Fruit fly (Drosophila melanogaster): ENCODE results near the gene CCT6.

Gene CCT6

DNA sequence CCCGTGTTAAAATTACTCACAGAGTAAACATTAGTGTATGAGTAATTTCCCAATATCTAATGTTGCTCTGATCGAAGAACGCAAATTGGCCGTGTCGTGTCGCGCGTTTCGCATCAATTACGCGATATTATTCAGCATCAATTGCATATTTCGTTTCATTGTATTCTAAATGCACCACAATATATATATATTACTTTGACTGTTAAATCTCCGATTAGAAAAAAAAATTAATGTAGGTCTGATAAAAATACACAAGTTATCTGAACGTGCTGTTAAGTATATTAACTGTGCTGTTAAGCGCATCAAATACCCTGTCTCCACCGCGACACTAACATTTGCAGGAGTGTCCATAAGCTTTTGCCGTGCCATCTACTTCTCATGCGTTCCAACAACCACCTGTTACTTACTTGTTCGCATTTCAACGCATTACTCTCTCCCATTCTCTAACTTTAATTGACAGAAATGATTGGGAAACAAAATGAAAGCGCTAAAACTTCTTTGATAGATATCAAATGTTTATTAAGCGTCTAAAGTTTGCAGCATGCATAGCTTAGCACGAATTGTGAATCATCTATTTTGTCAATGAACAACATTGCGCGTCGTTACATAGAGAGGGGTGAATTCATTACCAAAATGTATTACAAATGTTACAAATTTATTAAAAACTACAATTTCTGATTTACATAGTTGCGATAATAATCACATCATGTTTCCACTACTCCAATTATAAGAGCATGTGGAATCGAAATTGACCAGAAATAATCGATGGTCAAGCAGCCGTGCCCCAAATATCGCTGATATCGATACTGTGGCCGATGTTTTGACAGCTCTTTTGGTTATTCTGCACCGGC, 14.2 kb downstream of the CCT6 start, which contains the start of the genes Graf and mRpL3 (continued):
- TF ChIP-seq z (GFP tag; IDR thresholded peaks at IDR 0.05) (no peak), HLH4C (GFP tag; IDR thresholded peaks at IDR 0.05; ENCODE audit: partially characterized antibody) (peak; percentile 91), CG31388 (GFP tag; optimal IDR thresholded peaks at IDR 0.05) (no peak), CG3838 (GFP tag; optimal IDR thresholded peaks at IDR 0.05) (no peak), pb (GFP tag; optimal IDR thresholded peaks at IDR 0.05) (no peak), D19A (tag; optimal IDR thresholded peaks at IDR 0.05) (no peak), CG11398 (GFP tag; optimal IDR thresholded peaks at IDR 0.05) (no peak), HmgD (GFP tag; optimal IDR thresholded peaks at IDR 0.05) (no peak), CG2199 (GFP tag; IDR thresholded peaks at IDR 0.05) (no peak), Side (GFP tag; optimal IDR thresholded peaks at IDR 0.05) (no peak), CG2678 (tag; optimal IDR thresholded peaks at IDR 0.05) (no peak), fd102C (GFP tag; optimal IDR thresholded peaks at IDR 0.05) (no peak), CG18262 (tag; optimal IDR thresholded peaks at IDR 0.05) (no peak), Bgb (GFP tag; IDR thresholded peaks at IDR 0.05; ENCODE audit: partially characterized antibody) (peak; percentile 93), rib (GFP tag; IDR thresholded peaks at IDR 0.05) (no peak), fd3F (GFP tag; optimal IDR thresholded peaks at IDR 0.05) (no peak), CG2129 (GFP tag; IDR thresholded peaks at IDR 0.05; ENCODE audit: partially characterized antibody) (peak; percentile 81), dmrt11E (tag; optimal IDR thresholded peaks at IDR 0.05) (no peak), CG32767 (GFP tag; IDR thresholded peaks at IDR 0.05) (no peak), tgo (GFP tag; IDR thresholded peaks at IDR 0.05) (no peak), sens (GFP tag) (peak; percentile 58), CTCF (GFP tag; optimal IDR thresholded peaks at IDR 0.05) (no peak), Mes4 (GFP tag; optimal IDR thresholded peaks at IDR 0.05) (no peak), CG2116 (GFP tag; optimal IDR thresholded peaks at IDR 0.05) (peak; percentile 47), CG17802 (tag; optimal IDR thresholded peaks at IDR 0.05) (peak; percentile 74), lilli (GFP tag; optimal IDR thresholded peaks at IDR 0.05) (no peak), p53 (GFP tag; optimal IDR thresholded peaks at IDR 0.05) (no peak), zf30C (GFP tag; optimal IDR thresholded peaks at IDR 0.05) (no peak), CG1647 (GFP tag; optimal IDR thresholded peaks at IDR 0.05) (no peak), CG18599 (GFP tag; optimal IDR thresholded peaks at IDR 0.05) (no peak), CG12659 (GFP tag; optimal IDR thresholded peaks at IDR 0.05) (peak; percentile 8), CG10209 (GFP tag; optimal IDR thresholded peaks at IDR 0.05) (no peak), CG1602 (GFP tag; optimal IDR thresholded peaks at IDR 0.05) (no peak), CG13624 (GFP tag; optimal IDR thresholded peaks at IDR 0.05) (no peak), Nf-YA (GFP tag; IDR thresholded peaks at IDR 0.05) (no peak), MESR4 (GFP tag; optimal IDR thresholded peaks at IDR 0.05) (peak; percentile 45), CG33213 (GFP tag; optimal IDR thresholded peaks at IDR 0.05) (no peak), CG3995 (GFP tag; optimal IDR thresholded peaks at IDR 0.05) (peak; percentile 73), inv (GFP tag; IDR thresholded peaks at IDR 0.05; ENCODE audit: partially characterized antibody) (peak; percentile 88), zen2 (GFP tag; IDR thresholded peaks at IDR 0.05; ENCODE audit: partially characterized antibody) (peak; percentile 88), pzg (GFP tag; optimal IDR thresholded peaks at IDR 0.05) (peak; percentile 34), jumu (GFP tag; optimal IDR thresholded peaks at IDR 0.05) (no peak), CG13775 (GFP tag; optimal IDR thresholded peaks at IDR 0.05) (peak; percentile 5), Awh (GFP tag; IDR thresholded peaks at IDR 0.05) (no peak), vfl (GFP tag; optimal IDR thresholded peaks at IDR 0.05) (no peak), lmd (GFP tag; IDR thresholded peaks at IDR 0.05) (no peak), sima (GFP tag; optimal IDR thresholded peaks at IDR 0.05) (no peak), onecut (GFP tag; IDR thresholded peaks at IDR 0.05) (no peak), CG5180 (GFP tag; optimal IDR thresholded peaks at IDR 0.05) (no peak), hb (GFP tag; IDR thresholded peaks at IDR 0.05; ENCODE audit: partially characterized antibody) (peak; percentile 93)

Measured in whole organism, embryonic.